Fruit fly (Drosophila melanogaster) whole organism, prepupa: ENCODE data around the gene CG13144.

Experiments used
- Blimp-1 ChIP-seq: fragments of 200-800 bp; sonication (Bioruptor generic); optimal IDR thresholded peaks from 3 replicates; lab custom pipeline; 2017; ENCODE audit warnings: missing biosample characterization, missing genetic modification characterization, mild to moderate bottlenecking, moderate library complexity, missing genetic modification reagents
- CG10631 ChIP-seq: fragments of 200-800 bp; sonication (Bioruptor generic); optimal IDR thresholded peaks from 2 replicates; lab custom pipeline; 2016; ENCODE audit warnings: missing biosample characterization, missing genetic modification characterization
- CG10669 ChIP-seq: fragments of 200-800 bp; sonication (Bioruptor generic); optimal IDR thresholded peaks from 3 replicates; lab custom pipeline; 2018; ENCODE audit warnings: missing biosample characterization, mild to moderate bottlenecking, missing genetic modification characterization, moderate library complexity
- CG11294 ChIP-seq: fragments of 200-800 bp; sonication (Bioruptor generic); IDR thresholded peaks from 2 replicates; pipeline ENCODE4 v1.3.6; 2022; ENCODE audit warnings: missing biosample characterization, missing genetic modification characterization
- CG11762 ChIP-seq: fragments of 200-800 bp; sonication (Bioruptor generic); optimal IDR thresholded peaks from 3 replicates; lab custom pipeline; 2016; ENCODE audit warnings: missing biosample characterization, missing genetic modification characterization; ENCODE audit not compliant: insufficient read depth
- CG11902 ChIP-seq: fragments of 200-800 bp; sonication (Bioruptor generic); optimal IDR thresholded peaks from 3 replicates; lab custom pipeline; 2016; ENCODE audit warnings: missing biosample characterization, missing genetic modification characterization
- CG31627 ChIP-seq: fragments of 200-800 bp; sonication (Bioruptor generic); optimal IDR thresholded peaks from 3 replicates; lab custom pipeline; 2016; ENCODE audit warnings: missing biosample characterization, missing genetic modification characterization
- CG32006 ChIP-seq: fragments of 200-800 bp; sonication (Bioruptor generic); optimal IDR thresholded peaks from 3 replicates; lab custom pipeline; 2017; ENCODE audit warnings: missing biosample characterization, mild to moderate bottlenecking, missing genetic modification characterization
- CG34406 ChIP-seq: fragments of 200-800 bp; sonication (Bioruptor generic); optimal IDR thresholded peaks from 3 replicates; lab custom pipeline; 2016; ENCODE audit warnings: missing biosample characterization, missing genetic modification characterization
- CG3919 ChIP-seq: fragments of 200-800 bp; sonication (Bioruptor generic); optimal IDR thresholded peaks from 3 replicates; lab custom pipeline; 2016; ENCODE audit warnings: missing biosample characterization, missing genetic modification characterization
- CG4318 ChIP-seq: fragments of 200-800 bp; sonication (Bioruptor generic); optimal IDR thresholded peaks from 3 replicates; lab custom pipeline; 2017; ENCODE audit warnings: missing biosample characterization, mild to moderate bottlenecking, missing genetic modification characterization
- CG6163 ChIP-seq: fragments of 200-800 bp; sonication (Bioruptor generic); IDR thresholded peaks from 3 replicates; pipeline ENCODE4 v1.3.6; 2022; ENCODE audit warnings: missing biosample characterization, missing genetic modification characterization
- CG6276 ChIP-seq: fragments of 200-800 bp; sonication (Bioruptor generic); optimal IDR thresholded peaks from 2 replicates; lab custom pipeline; 2017; ENCODE audit warnings: missing biosample characterization, mild to moderate bottlenecking, missing genetic modification characterization
- CG6792 ChIP-seq: fragments of 200-800 bp; sonication (Bioruptor generic); optimal IDR thresholded peaks from 3 replicates; lab custom pipeline; 2016; ENCODE audit warnings: missing biosample characterization, missing genetic modification characterization
- CG6854 ChIP-seq: fragments of 200-800 bp; sonication (Bioruptor generic); optimal IDR thresholded peaks from 2 replicates; lab custom pipeline; 2017; ENCODE audit warnings: missing biosample characterization, mild to moderate bottlenecking, missing genetic modification characterization
- CG7368 ChIP-seq: fragments of 200-800 bp; sonication (Bioruptor generic); optimal IDR thresholded peaks from 3 replicates; lab custom pipeline; 2016; ENCODE audit warnings: missing biosample characterization, missing genetic modification characterization
- CG8119 ChIP-seq: fragments of 200-800 bp; sonication (Bioruptor generic); IDR thresholded peaks from 3 replicates; pipeline ENCODE4 v1.3.6; 2022; ENCODE audit warnings: missing biosample characterization, missing genetic modification characterization
- CG8319 ChIP-seq: fragments of 200-800 bp; sonication (Bioruptor generic); optimal IDR thresholded peaks from 3 replicates; lab custom pipeline; 2016; ENCODE audit warnings: missing biosample characterization, missing genetic modification characterization
- CG8632 ChIP-seq: fragments of 200-800 bp; sonication (Bioruptor generic); optimal IDR thresholded peaks from 3 replicates; lab custom pipeline; 2016; ENCODE audit warnings: missing biosample characterization, missing genetic modification characterization
- Eip75B ChIP-seq: fragments of 200-800 bp; sonication (Bioruptor generic); optimal IDR thresholded peaks from 3 replicates; lab custom pipeline; 2016; ENCODE audit warnings: missing biosample characterization, missing genetic modification characterization
- Eip78C ChIP-seq: fragments of 200-800 bp; sonication (Bioruptor generic); peaks from one replicate; lab custom pipeline; 2016; ENCODE audit warnings: missing biosample characterization, missing genetic modification characterization
- Eip93F ChIP-seq: fragments of 200-800 bp; sonication (Bioruptor generic); optimal IDR thresholded peaks from 2 replicates; lab custom pipeline; 2016; ENCODE audit warnings: missing biosample characterization, mild to moderate bottlenecking, missing genetic modification characterization
- Ets96B ChIP-seq: fragments of 200-800 bp; optimal IDR thresholded peaks from 2 replicates; lab custom pipeline; 2019; ENCODE audit warnings: missing biosample characterization, mild to moderate bottlenecking, missing genetic modification characterization, moderate library complexity
- Gug ChIP-seq: fragments of 200-800 bp; sonication (Bioruptor generic); IDR thresholded peaks from 2 replicates; pipeline ENCODE4 v1.3.6; 2022; ENCODE audit warnings: missing biosample characterization, missing genetic modification characterization
- Hr39 ChIP-seq: fragments of 200-800 bp; sonication (Bioruptor generic); optimal IDR thresholded peaks from 2 replicates; lab custom pipeline; 2016; ENCODE audit warnings: missing biosample characterization, missing genetic modification characterization
- Hr4 ChIP-seq: fragments of 200-800 bp; sonication (Bioruptor generic); optimal IDR thresholded peaks from 3 replicates; lab custom pipeline; 2016; ENCODE audit warnings: missing biosample characterization, missing genetic modification characterization
- Lpt ChIP-seq: fragments of 200-800 bp; sonication (Bioruptor generic); optimal IDR thresholded peaks from 3 replicates; lab custom pipeline; 2016; ENCODE audit warnings: missing biosample characterization, missing genetic modification characterization
- Met ChIP-seq: fragments of 200-800 bp; sonication (Bioruptor generic); optimal IDR thresholded peaks from 3 replicates; lab custom pipeline; 2016; ENCODE audit warnings: missing biosample characterization, missing genetic modification characterization
- OdsH ChIP-seq: fragments of 200-800 bp; sonication (Bioruptor generic); optimal IDR thresholded peaks from 3 replicates; lab custom pipeline; 2016; ENCODE audit warnings: missing biosample characterization, missing genetic modification characterization
- Smox ChIP-seq: fragments of 200-800 bp; sonication (Bioruptor generic); optimal IDR thresholded peaks from 3 replicates; lab custom pipeline; 2016; ENCODE audit warnings: missing biosample characterization, missing genetic modification characterization
- Sox102F ChIP-seq: fragments of 200-800 bp; sonication (Bioruptor generic); optimal IDR thresholded peaks from 2 replicates; lab custom pipeline; 2016; ENCODE audit warnings: missing biosample characterization, mild to moderate bottlenecking, missing genetic modification characterization
- Sox14 ChIP-seq: fragments of 200-800 bp; sonication (Bioruptor generic); optimal IDR thresholded peaks from 3 replicates; lab custom pipeline; 2016; ENCODE audit warnings: missing biosample characterization, missing genetic modification characterization
- Sox15 ChIP-seq: fragments of 200-800 bp; sonication (Bioruptor generic); optimal IDR thresholded peaks from 3 replicates; lab custom pipeline; 2016; ENCODE audit warnings: missing biosample characterization, missing genetic modification characterization
- achi ChIP-seq: fragments of 200-800 bp; sonication (Bioruptor generic); optimal IDR thresholded peaks from 3 replicates; lab custom pipeline; 2016; ENCODE audit warnings: missing biosample characterization, missing genetic modification characterization
- acj6 ChIP-seq: fragments of 200-800 bp; sonication (Bioruptor generic); optimal IDR thresholded peaks from 3 replicates; lab custom pipeline; 2016; ENCODE audit warnings: missing biosample characterization, missing genetic modification characterization
- cyc ChIP-seq: fragments of 200-800 bp; sonication (Bioruptor generic); optimal IDR thresholded peaks from 3 replicates; lab custom pipeline; 2016; ENCODE audit warnings: missing biosample characterization, missing genetic modification characterization
- dac ChIP-seq: fragments of 200-800 bp; sonication (Bioruptor generic); optimal IDR thresholded peaks from 2 replicates; lab custom pipeline; 2017; ENCODE audit warnings: missing biosample characterization, mild to moderate bottlenecking, missing genetic modification characterization
- dsx ChIP-seq: fragments of 200-800 bp; optimal IDR thresholded peaks from 3 replicates; lab custom pipeline; 2019; ENCODE audit warnings: missing biosample characterization, mild to moderate bottlenecking, missing genetic modification characterization, moderate library complexity; ENCODE audit not compliant: poor library complexity, severe bottlenecking
- esn ChIP-seq: fragments of 200-800 bp; sonication (Bioruptor generic); optimal IDR thresholded peaks from 2 replicates; lab custom pipeline; 2016; ENCODE audit warnings: missing biosample characterization, mild to moderate bottlenecking, missing genetic modification characterization, moderate library complexity
- fd59A ChIP-seq: fragments of 200-800 bp; sonication (Bioruptor generic); optimal IDR thresholded peaks from 2 replicates; lab custom pipeline; 2017; ENCODE audit warnings: missing biosample characterization, mild to moderate bottlenecking, missing genetic modification characterization, missing genetic modification reagents
- fd85E ChIP-seq: fragments of 200-800 bp; sonication (Bioruptor generic); optimal IDR thresholded peaks from 3 replicates; lab custom pipeline; 2016; ENCODE audit warnings: missing biosample characterization, missing genetic modification characterization
- fkh ChIP-seq: fragments of 200-800 bp; sonication (Bioruptor generic); optimal IDR thresholded peaks from 3 replicates; lab custom pipeline; 2017; ENCODE audit warnings: missing biosample characterization, mild to moderate bottlenecking, missing genetic modification characterization, moderate library complexity
- net ChIP-seq: fragments of 200-800 bp; sonication (Bioruptor generic); optimal IDR thresholded peaks from 3 replicates; lab custom pipeline; 2016; ENCODE audit warnings: missing biosample characterization, missing genetic modification characterization
- pdm3 ChIP-seq: fragments of 200-800 bp; sonication (Bioruptor generic); optimal IDR thresholded peaks from 3 replicates; lab custom pipeline; 2016; ENCODE audit warnings: missing biosample characterization, missing genetic modification characterization
- salr ChIP-seq, 2 experiments: fragments of 200-800 bp; sonication (Bioruptor generic); optimal IDR thresholded peaks; 3 replicates each; lab custom pipeline; 2016 to 2018; ENCODE audit warnings: missing biosample characterization in 2 of 2, missing genetic modification characterization in 2 of 2, mild to moderate bottlenecking in 1 of 2
- spab ChIP-seq: fragments of 200-800 bp; sonication (Bioruptor generic); optimal IDR thresholded peaks from 2 replicates; lab custom pipeline; 2017; ENCODE audit warnings: missing biosample characterization, mild to moderate bottlenecking, missing genetic modification characterization, missing genetic modification reagents
- ss ChIP-seq, 2 experiments: fragments of 200-800 bp; sonication (Bioruptor generic); optimal IDR thresholded peaks; 2 replicates in 1 of 2; 3 replicates in 1 of 2; lab custom pipeline; 2017 to 2018; ENCODE audit warnings: mild to moderate bottlenecking in 2 of 2, missing biosample characterization in 2 of 2, missing genetic modification characterization in 2 of 2, moderate library complexity in 1 of 2
- svp ChIP-seq: fragments of 200-800 bp; sonication (Bioruptor generic); peaks from one replicate; lab custom pipeline; 2016; ENCODE audit warnings: missing biosample characterization, missing genetic modification characterization
- topi ChIP-seq: fragments of 200-800 bp; sonication (Bioruptor generic); optimal IDR thresholded peaks from 3 replicates; lab custom pipeline; 2016; ENCODE audit warnings: missing biosample characterization, missing genetic modification characterization
- vri ChIP-seq: fragments of 200-800 bp; sonication (Bioruptor generic); optimal IDR thresholded peaks from 3 replicates; lab custom pipeline; 2016; ENCODE audit warnings: missing biosample characterization, mild to moderate bottlenecking, missing genetic modification characterization

CG13144 gene

DNA sequence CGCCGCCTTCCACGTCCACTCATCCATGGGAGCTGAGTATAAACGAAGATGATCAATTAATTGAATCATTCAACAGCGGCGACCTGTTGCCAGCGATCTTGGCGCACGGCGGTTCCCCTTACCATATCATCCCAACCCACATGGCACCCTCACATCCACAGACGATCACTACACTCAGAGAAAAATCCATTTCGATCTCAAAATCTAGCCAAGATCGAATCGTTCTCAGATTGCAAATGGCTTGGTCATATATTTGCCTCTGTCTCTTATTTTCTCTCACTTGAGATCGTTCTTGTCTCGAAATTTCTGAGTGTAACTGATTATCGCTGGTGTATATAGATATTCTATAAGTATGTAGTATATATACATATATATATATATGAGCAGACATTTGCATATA is 22.9 kb downstream of the CG13144 start (continued):
- TF ChIP-seq CG3919 (GFP tag; lab: Kevin White, UChicago) (peak; percentile 55), Gug (GFP tag; lab: Robert Waterston, UW) (no peak), dac (GFP tag; lab: Kevin White, UChicago) (no peak), OdsH (GFP tag; lab: Kevin White, UChicago) (peak; percentile 58), Ets96B (tag; lab: Kevin White, UChicago) (peak; percentile 69), vri (no peak), CG31627 (GFP tag; lab: Kevin White, UChicago) (peak; percentile 14), CG4318 (GFP tag; lab: Kevin White, UChicago) (peak; percentile 19)

DNA sequence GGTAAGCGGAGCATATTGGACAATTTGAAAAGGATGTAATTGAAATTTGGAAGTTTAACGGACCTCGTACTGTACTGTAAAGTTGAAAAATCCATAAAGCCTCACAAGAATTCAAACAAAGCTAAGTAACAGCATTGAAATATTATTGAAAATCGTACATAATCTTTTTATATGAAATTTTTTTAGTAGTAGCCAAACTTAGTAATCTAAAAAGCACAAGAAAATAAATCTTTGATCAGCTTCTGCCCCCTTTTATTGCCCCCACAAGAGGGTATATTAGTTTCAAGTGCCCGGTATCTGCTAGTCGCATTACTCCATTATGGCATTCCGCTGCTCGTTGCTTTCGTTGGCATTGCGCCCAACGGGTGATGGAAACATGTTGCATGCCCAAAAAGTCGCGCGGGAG is 24.4 kb downstream of the CG13144 start:
- TF ChIP-seq Hr39 (GFP tag; lab: Kevin White, UChicago): no peak
- TF ChIP-seq CG11902 (GFP tag; lab: Kevin White, UChicago): no peak
- TF ChIP-seq Ets96B (tag; lab: Kevin White, UChicago): no peak
- TF ChIP-seq salr (GFP tag; optimal IDR thresholded peaks at IDR 0.05; lab: Kevin White, UChicago): peak in 1 of 2 experiments; percentile 62
- no peak for TF ChIP-seq CG10631 (GFP tag; lab: Kevin White, UChicago)
- no peak for TF ChIP-seq esn (GFP tag; lab: Kevin White, UChicago)
- peak; percentile 29 for TF ChIP-seq CG6276 (GFP tag; lab: Kevin White, UChicago)
- no peak for TF ChIP-seq topi
- no peak for TF ChIP-seq CG4318 (GFP tag; lab: Kevin White, UChicago)
- TF ChIP-seq Eip75B: no peak
- no peak for TF ChIP-seq Sox15 (GFP tag; lab: Kevin White, UChicago)
- TF ChIP-seq pdm3 (GFP tag; lab: Kevin White, UChicago): no peak
- TF ChIP-seq fkh: no peak
- TF ChIP-seq CG8119 (GFP tag; lab: Robert Waterston, UW): no peak
- TF ChIP-seq CG8632 (GFP tag; lab: Kevin White, UChicago): no peak
- TF ChIP-seq vri: no peak
- TF ChIP-seq CG6792 (GFP tag; lab: Kevin White, UChicago): no peak
- TF ChIP-seq CG8319 (GFP tag; lab: Kevin White, UChicago): no peak
- no peak for TF ChIP-seq Lpt (GFP tag; lab: Kevin White, UChicago)
- no peak for TF ChIP-seq CG11294 (GFP tag; lab: Robert Waterston, UW)
- TF ChIP-seq acj6 (GFP tag; lab: Kevin White, UChicago): peak; percentile 12
- TF ChIP-seq Blimp-1 (GFP tag; lab: Kevin White, UChicago): no peak
- no peak for TF ChIP-seq fd85E (GFP tag; lab: Kevin White, UChicago)
- no peak for TF ChIP-seq CG10669 (GFP tag; lab: Kevin White, UChicago)
- no peak for TF ChIP-seq fd59A (GFP tag; lab: Kevin White, UChicago)
- peak; percentile 17 for TF ChIP-seq OdsH (GFP tag; lab: Kevin White, UChicago)
- no peak for TF ChIP-seq ss (GFP tag; optimal IDR thresholded peaks at IDR 0.05; lab: Kevin White, UChicago)
- TF ChIP-seq net (GFP tag; lab: Kevin White, UChicago): no peak
- no peak for TF ChIP-seq CG7368
- peak; percentile 18 for TF ChIP-seq achi (GFP tag; lab: Kevin White, UChicago)
- peak; percentile 79 for TF ChIP-seq Eip78C (GFP tag; lab: Kevin White, UChicago)
- TF ChIP-seq dac (GFP tag; lab: Kevin White, UChicago): no peak
- no peak for TF ChIP-seq Sox102F (GFP tag; lab: Kevin White, UChicago)
- no peak for TF ChIP-seq cyc (GFP tag; lab: Kevin White, UChicago)
- no peak for TF ChIP-seq svp
- TF ChIP-seq CG6163 (GFP tag; lab: Robert Waterston, UW): no peak
- TF ChIP-seq Met (GFP tag; lab: Kevin White, UChicago): no peak
- no peak for TF ChIP-seq Eip93F (GFP tag; lab: Kevin White, UChicago)
- TF ChIP-seq dsx (GFP tag; lab: Kevin White, UChicago): no peak
- no peak for TF ChIP-seq Gug (GFP tag; lab: Robert Waterston, UW)
- TF ChIP-seq Sox14 (GFP tag; lab: Kevin White, UChicago): no peak
- TF ChIP-seq Hr4 (GFP tag; lab: Kevin White, UChicago): peak; percentile 47
- no peak for TF ChIP-seq spab (GFP tag; lab: Kevin White, UChicago)
- TF ChIP-seq CG31627 (GFP tag; lab: Kevin White, UChicago): no peak
- TF ChIP-seq CG34406 (GFP tag; lab: Kevin White, UChicago): no peak
- no peak for TF ChIP-seq Smox
- TF ChIP-seq CG11762 (GFP tag; lab: Kevin White, UChicago): no peak
- no peak for TF ChIP-seq CG6854 (GFP tag; lab: Kevin White, UChicago)
- no peak for TF ChIP-seq CG32006 (GFP tag; lab: Kevin White, UChicago)
